Worm (Caenorhabditis elegans) whole organism, L4 larva: ENCODE measurements around the gene rpb-11.

ENCODE experiments used
- F37D6.2 ChIP-seq: sonication (generic microtip); optimal IDR thresholded peaks from 2 replicates; lab custom pipeline; 2016; ENCODE audit warnings: mild to moderate bottlenecking, missing genetic modification characterization, missing compliant biosample characterization
- F44E2.7 ChIP-seq: fragments of 200-800 bp; sonication (Bioruptor generic); IDR thresholded peaks from 2 replicates; pipeline ENCODE4 v2.1.2; 2022; ENCODE audit warnings: missing genetic modification characterization, missing compliant biosample characterization
- T20F7.1 ChIP-seq: fragments of 200-800 bp; sonication (Bioruptor generic); optimal IDR thresholded peaks from 2 replicates; lab custom pipeline; 2018; ENCODE audit warnings: mild to moderate bottlenecking, missing genetic modification characterization, missing compliant biosample characterization
- Y48G9A.11 ChIP-seq: fragments of 200-800 bp; sonication (Bioruptor generic); IDR thresholded peaks from 2 replicates; pipeline ENCODE4 v1.3.6; 2022; ENCODE audit warnings: missing genetic modification reagents, missing genetic modification characterization, missing compliant biosample characterization
- Y75B8A.6 ChIP-seq: fragments of 200-800 bp; sonication (Bioruptor generic); IDR thresholded peaks from 2 replicates; pipeline ENCODE4 v1.3.6; 2022; ENCODE audit warnings: missing genetic modification reagents, missing genetic modification characterization, missing compliant biosample characterization
- ZK546.5 ChIP-seq, 2 experiments: sonication (generic microtip); optimal IDR thresholded peaks; 2 replicates each; lab custom pipeline; 2017; ENCODE audit warnings: missing biosample characterization in 2 of 2, missing genetic modification characterization in 2 of 2
- aha-1 ChIP-seq: fragments of 150-350 bp; peaks from one replicate; lab custom pipeline; 2014; ENCODE audit warnings: missing biosample characterization, missing genetic modification characterization
- ceh-82 ChIP-seq: sonication (generic microtip); optimal IDR thresholded peaks from 2 replicates; lab custom pipeline; 2017; ENCODE audit warnings: missing biosample characterization, missing genetic modification characterization
- ces-1 ChIP-seq: fragments of 150-350 bp; sonication (generic microtip); optimal IDR thresholded peaks from 4 replicates; lab custom pipeline; 2014; ENCODE audit warnings: missing biosample characterization, missing genetic modification reagents, missing genetic modification characterization
- daf-16 ChIP-seq, 3 experiments: sonication (generic microtip); optimal IDR thresholded peaks; 2 replicates each; lab custom pipeline; 2016 to 2017; ENCODE audit warnings: missing genetic modification characterization in 3 of 3, missing genetic modification reagents in 3 of 3, mild to moderate bottlenecking in 2 of 3, missing compliant biosample characterization in 2 of 3, missing biosample characterization in 1 of 3, moderate library complexity in 1 of 3
- dmd-6 ChIP-seq: fragments of 200-800 bp; sonication (Bioruptor generic); IDR thresholded peaks from 2 replicates; pipeline ENCODE4 v1.3.6; 2022; ENCODE audit warnings: missing genetic modification reagents, missing genetic modification characterization, missing compliant biosample characterization
- dmd-9 ChIP-seq: fragments of 200-800 bp; sonication (Bioruptor generic); IDR thresholded peaks from 2 replicates; pipeline ENCODE4 v1.3.6; 2022; ENCODE audit warnings: missing genetic modification reagents, missing genetic modification characterization, missing compliant biosample characterization
- dpl-1 ChIP-seq: fragments of 150-350 bp; optimal IDR thresholded peaks from 2 replicates; lab custom pipeline; 2014; ENCODE audit warnings: missing biosample characterization, missing genetic modification reagents, missing genetic modification characterization
- dve-1 ChIP-seq: sonication (generic microtip); optimal IDR thresholded peaks from 2 replicates; lab custom pipeline; 2017; ENCODE audit warnings: antibody characterized with exemption, mild to moderate bottlenecking, missing genetic modification characterization, missing compliant biosample characterization; ENCODE audit not compliant: insufficient read depth
- hlh-11 ChIP-seq: fragments of 200-800 bp; sonication (Bioruptor generic); optimal IDR thresholded peaks from 2 replicates; lab custom pipeline; 2018; ENCODE audit warnings: mild to moderate bottlenecking, missing genetic modification characterization, missing compliant biosample characterization
- hlh-30 ChIP-seq: sonication (generic microtip); optimal IDR thresholded peaks from 2 replicates; lab custom pipeline; 2017; ENCODE audit warnings: antibody characterized with exemption, mild to moderate bottlenecking, missing genetic modification characterization, missing compliant biosample characterization; ENCODE audit not compliant: insufficient read depth
- hmg-1.1 ChIP-seq: fragments of 200-800 bp; sonication (Bioruptor generic); IDR thresholded peaks from 2 replicates; pipeline ENCODE4 v1.3.6; 2022; ENCODE audit warnings: missing genetic modification reagents, missing genetic modification characterization, missing compliant biosample characterization
- lim-7 ChIP-seq: fragments of 200-800 bp; sonication (Bioruptor generic); IDR thresholded peaks from 2 replicates; pipeline ENCODE4 v1.3.6; 2022; ENCODE audit warnings: missing genetic modification characterization, missing compliant biosample characterization
- lin-15B ChIP-seq: fragments of 150-350 bp; sonication (generic microtip); optimal IDR thresholded peaks from 3 replicates; lab custom pipeline; 2014; ENCODE audit warnings: missing biosample characterization, missing genetic modification characterization
- lin-39 ChIP-seq: fragments of 150-350 bp; optimal IDR thresholded peaks from 2 replicates; lab custom pipeline; 2014; ENCODE audit warnings: missing biosample characterization, missing genetic modification reagents, missing genetic modification characterization
- lsy-2 ChIP-seq, 2 experiments: fragments of 150-350 bp in 1 of 2; sonication (generic microtip) in 1 of 2; optimal IDR thresholded peaks; 2 replicates each; lab custom pipeline; 2014 to 2017; ENCODE audit warnings: missing biosample characterization in 2 of 2, missing genetic modification characterization in 2 of 2
- madf-9 ChIP-seq: fragments of 200-800 bp; sonication (Bioruptor generic); conservative IDR thresholded peaks from 2 replicates; pipeline ENCODE4 v1.3.6; 2022; ENCODE audit warnings: missing genetic modification reagents, missing genetic modification characterization, missing compliant biosample characterization
- mdt-29 ChIP-seq: fragments of 200-800 bp; sonication (Bioruptor generic); IDR thresholded peaks from 2 replicates; pipeline ENCODE4 v1.3.6; 2022; ENCODE audit warnings: missing genetic modification reagents, missing genetic modification characterization, missing compliant biosample characterization
- mxl-2 ChIP-seq: fragments of 200-800 bp; sonication (Bioruptor generic); conservative IDR thresholded peaks from 2 replicates; pipeline ENCODE4 v1.3.6; 2022; ENCODE audit warnings: missing genetic modification reagents, missing genetic modification characterization, missing compliant biosample characterization
- mxl-3 ChIP-seq: fragments of 200-800 bp; sonication (Bioruptor generic); optimal IDR thresholded peaks from 2 replicates; lab custom pipeline; 2018; ENCODE audit warnings: mild to moderate bottlenecking, missing genetic modification characterization, missing compliant biosample characterization
- nhr-10 ChIP-seq: fragments of 150-350 bp; optimal IDR thresholded peaks from 2 replicates; lab custom pipeline; 2014; ENCODE audit warnings: missing biosample characterization, missing genetic modification characterization
- nhr-102 ChIP-seq: sonication (generic microtip); optimal IDR thresholded peaks from 2 replicates; lab custom pipeline; 2016; ENCODE audit warnings: mild to moderate bottlenecking, missing genetic modification characterization, moderate library complexity, missing compliant biosample characterization
- nhr-237 ChIP-seq: sonication (generic microtip); optimal IDR thresholded peaks from 2 replicates; lab custom pipeline; 2017; ENCODE audit warnings: missing biosample characterization, missing genetic modification characterization
- nhr-25 ChIP-seq: sonication (generic microtip); optimal IDR thresholded peaks from 2 replicates; lab custom pipeline; 2017; ENCODE audit warnings: missing genetic modification characterization, mild to moderate bottlenecking, missing compliant biosample characterization, antibody characterized with exemption, moderate library complexity, borderline replicate concordance; ENCODE audit not compliant: insufficient read depth
- nhr-28 ChIP-seq: fragments of 150-350 bp; optimal IDR thresholded peaks from 2 replicates; lab custom pipeline; 2014; ENCODE audit warnings: missing biosample characterization, missing genetic modification characterization
- nhr-48 ChIP-seq: sonication (generic microtip); optimal IDR thresholded peaks from 2 replicates; lab custom pipeline; 2016; ENCODE audit warnings: mild to moderate bottlenecking, missing genetic modification characterization, missing compliant biosample characterization
- nhr-77 ChIP-seq: fragments of 150-350 bp; optimal IDR thresholded peaks from 2 replicates; lab custom pipeline; 2014; ENCODE audit warnings: missing biosample characterization, missing genetic modification characterization
- pqm-1 ChIP-seq: sonication (generic microtip); optimal IDR thresholded peaks from 2 replicates; lab custom pipeline; 2017; ENCODE audit warnings: missing biosample characterization, missing genetic modification characterization
- rbr-2 ChIP-seq: sonication (generic microtip); optimal IDR thresholded peaks from 2 replicates; lab custom pipeline; 2016; ENCODE audit warnings: missing genotype, missing genetic modification characterization, missing compliant biosample characterization
- sdz-12 ChIP-seq: fragments of 200-800 bp; sonication (Bioruptor generic); optimal IDR thresholded peaks from 2 replicates; lab custom pipeline; 2018; ENCODE audit warnings: mild to moderate bottlenecking, missing genetic modification characterization, missing compliant biosample characterization
- set-16 ChIP-seq: fragments of 200-800 bp; sonication (Bioruptor generic); IDR thresholded peaks from 2 replicates; pipeline ENCODE4 v1.3.6; 2022; ENCODE audit warnings: missing genetic modification reagents, missing genetic modification characterization, missing compliant biosample characterization
- skn-1 ChIP-seq: fragments of 150-350 bp; optimal IDR thresholded peaks from 2 replicates; lab custom pipeline; 2014; ENCODE audit warnings: missing biosample characterization, missing genetic modification characterization
- snpc-4 ChIP-seq: fragments of 150-350 bp; optimal IDR thresholded peaks from 2 replicates; lab custom pipeline; 2014; ENCODE audit warnings: missing biosample characterization, missing genetic modification characterization
- spr-1 ChIP-seq: sonication (generic microtip); optimal IDR thresholded peaks from 2 replicates; lab custom pipeline; 2016; ENCODE audit warnings: mild to moderate bottlenecking, missing genetic modification characterization, missing compliant biosample characterization
- spr-3 ChIP-seq: fragments of 200-800 bp; sonication (Bioruptor generic); optimal IDR thresholded peaks from 2 replicates; lab custom pipeline; 2018; ENCODE audit warnings: mild to moderate bottlenecking, missing genetic modification characterization, missing compliant biosample characterization
- zag-1 ChIP-seq: fragments of 150-350 bp; optimal IDR thresholded peaks from 2 replicates; lab custom pipeline; 2014; ENCODE audit warnings: missing biosample characterization, missing genetic modification characterization
- zfp-2 ChIP-seq: sonication (generic microtip); optimal IDR thresholded peaks from 2 replicates; lab custom pipeline; 2016; ENCODE audit warnings: mild to moderate bottlenecking, missing genetic modification characterization, missing compliant biosample characterization
- zfp-3 ChIP-seq: fragments of 200-800 bp; sonication (Bioruptor generic); conservative IDR thresholded peaks from 2 replicates; pipeline ENCODE4 v1.3.6; 2022; ENCODE audit warnings: missing genetic modification reagents, missing genetic modification characterization, missing compliant biosample characterization
- zip-11 ChIP-seq: fragments of 200-800 bp; sonication (Bioruptor generic); IDR thresholded peaks from 2 replicates; pipeline ENCODE4 v1.3.6; 2022; ENCODE audit warnings: missing genetic modification characterization, missing compliant biosample characterization
- zip-2 ChIP-seq: fragments of 150-350 bp; optimal IDR thresholded peaks from 2 replicates; lab custom pipeline; 2014; ENCODE audit warnings: missing biosample characterization, missing genetic modification characterization
- ztf-11 ChIP-seq: fragments of 150-350 bp; optimal IDR thresholded peaks from 2 replicates; lab custom pipeline; 2014; ENCODE audit warnings: missing biosample characterization, missing genetic modification characterization

The rpb-11 gene

DNA sequence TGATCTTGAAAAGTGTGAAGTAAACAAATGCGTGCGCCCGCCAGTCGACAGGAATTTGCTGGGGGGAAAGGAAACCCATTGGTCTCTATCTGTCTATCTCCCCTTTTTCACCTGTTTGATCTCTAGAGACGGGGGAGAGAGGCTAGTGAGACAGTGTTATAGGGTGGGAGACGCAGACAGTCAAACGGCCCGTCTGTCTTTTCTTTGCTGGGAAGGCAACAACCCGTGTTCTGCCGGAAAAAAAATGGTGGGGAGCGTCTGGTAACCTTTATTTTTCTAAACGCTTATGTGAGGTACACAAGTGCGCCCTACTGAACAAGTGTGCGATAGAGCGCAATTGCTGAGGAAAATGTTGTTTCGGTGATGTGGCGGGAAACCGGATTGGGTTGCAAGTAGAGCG, 9.4 kb upstream of the rpb-11 start (continued):
- TF ChIP-seq dmd-9 (GFP tag; lab: Robert Waterston, UW), result no peak
- no peak for TF ChIP-seq spr-3 (GFP tag; lab: Kevin White, UChicago)
- peak; percentile 80 for TF ChIP-seq hmg-1.1
- no peak for TF ChIP-seq Y48G9A.11 (GFP tag; lab: Robert Waterston, UW)
- no peak for TF ChIP-seq set-16 (GFP tag; lab: Robert Waterston, UW)
- peak; percentile 44 for TF ChIP-seq nhr-25 (tag; lab: Kevin White, UChicago)
- peak; percentile 29 for TF ChIP-seq dpl-1 (GFP tag; lab: Kevin White, UChicago)
- peak in 1 of 2 experiments; percentile 61 for TF ChIP-seq lsy-2 (tag; optimal IDR thresholded peaks at IDR 0.05; lab: Kevin White, UChicago)
- no peak for TF ChIP-seq F37D6.2 (tag; lab: Kevin White, UChicago)
- no peak for TF ChIP-seq lin-39 (tag; lab: Kevin White, UChicago)

DNA sequence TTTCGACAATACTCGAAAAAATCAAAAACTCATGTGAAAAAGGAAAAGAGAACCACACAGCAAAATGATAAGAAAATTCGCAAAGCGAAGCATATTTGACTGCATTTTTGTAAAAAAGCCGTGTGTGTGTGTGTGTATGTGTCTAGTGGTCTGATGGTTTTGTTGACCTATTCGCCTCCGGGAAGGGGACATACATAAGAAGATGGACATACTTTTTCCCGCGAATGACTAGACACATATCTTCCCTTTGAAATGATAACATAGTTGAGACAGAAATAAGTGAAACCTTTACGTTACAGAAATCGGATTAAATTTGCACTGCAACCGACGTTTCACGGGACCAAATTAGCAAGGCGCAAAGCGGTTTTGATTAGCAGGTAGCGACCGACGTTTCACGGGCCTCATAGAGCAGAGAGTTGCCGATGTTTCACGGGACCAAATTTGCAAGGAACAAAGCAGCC, 8.4 kb upstream of the rpb-11 start:
- TF ChIP-seq zip-11 (GFP tag; lab: Robert Waterston, UW), result no peak
- no peak for TF ChIP-seq mxl-2 (GFP tag; lab: Robert Waterston, UW)
- TF ChIP-seq dve-1 (tag; lab: Kevin White, UChicago), result peak; percentile 38
- no peak for TF ChIP-seq lim-7 (GFP tag; lab: Robert Waterston, UW)
- peak; percentile 89 for TF ChIP-seq nhr-77 (tag; lab: Kevin White, UChicago)
- TF ChIP-seq madf-9 (GFP tag; lab: Robert Waterston, UW), result no peak
- TF ChIP-seq mxl-3, result peak; percentile 30
- TF ChIP-seq lin-15B, result no peak
- TF ChIP-seq nhr-48 (tag; lab: Kevin White, UChicago), result no peak
- no peak for TF ChIP-seq daf-16 (GFP tag; optimal IDR thresholded peaks at IDR 0.05; lab: Kevin White, UChicago)
- peak; percentile 53 for TF ChIP-seq daf-16 (tag; optimal IDR thresholded peaks at IDR 0.05; lab: Kevin White, UChicago)
- TF ChIP-seq hlh-30 (tag; lab: Kevin White, UChicago), result peak; percentile 50
- TF ChIP-seq snpc-4 (tag; lab: Kevin White, UChicago), result no peak
- peak; percentile 59 for TF ChIP-seq aha-1 (tag; lab: Kevin White, UChicago)
- TF ChIP-seq Y75B8A.6 (GFP tag; lab: Robert Waterston, UW), result no peak
- no peak for TF ChIP-seq rbr-2 (tag; lab: Kevin White, UChicago)
- no peak for TF ChIP-seq zfp-3 (GFP tag; lab: Robert Waterston, UW)
- TF ChIP-seq ceh-82 (tag; lab: Kevin White, UChicago), result no peak
- peak; percentile 65 for TF ChIP-seq hlh-11
- no peak for TF ChIP-seq dpl-1 (GFP tag; lab: Kevin White, UChicago)
- no peak for TF ChIP-seq ZK546.5 (tag; optimal IDR thresholded peaks at IDR 0.05; lab: Kevin White, UChicago)
- no peak for TF ChIP-seq zip-2 (tag; lab: Kevin White, UChicago)
- peak; percentile 43; the same call in 1 of the 2 replicates for TF ChIP-seq dmd-6 (GFP tag; lab: Robert Waterston, UW)
- TF ChIP-seq nhr-28, result peak; percentile 89
- TF ChIP-seq pqm-1 (tag; lab: Kevin White, UChicago), result peak; percentile 67
- no peak for TF ChIP-seq zfp-2 (tag; lab: Kevin White, UChicago)
- no peak for TF ChIP-seq T20F7.1 (GFP tag; lab: Kevin White, UChicago)
- TF ChIP-seq lsy-2 (tag; optimal IDR thresholded peaks at IDR 0.05; lab: Kevin White, UChicago), result no peak
- TF ChIP-seq spr-1 (tag; lab: Kevin White, UChicago), result no peak
- TF ChIP-seq sdz-12 (GFP tag; lab: Kevin White, UChicago), result no peak
- TF ChIP-seq ztf-11, result no peak
- no peak for TF ChIP-seq ces-1 (GFP tag; lab: Kevin White, UChicago)
- TF ChIP-seq nhr-10 (tag; lab: Kevin White, UChicago), result no peak
- no peak for TF ChIP-seq nhr-102
- no peak for TF ChIP-seq nhr-237 (tag; lab: Kevin White, UChicago)
- no peak for TF ChIP-seq nhr-25 (tag; lab: Kevin White, UChicago)
- no peak for TF ChIP-seq zag-1 (tag; lab: Kevin White, UChicago)
- no peak for TF ChIP-seq skn-1 (tag; lab: Kevin White, UChicago)
- no peak for TF ChIP-seq mdt-29 (GFP tag; lab: Robert Waterston, UW)
- no peak for TF ChIP-seq F44E2.7 (GFP tag; lab: Robert Waterston, UW)
